Worm (Caenorhabditis elegans) whole organism, L3 larva: ENCODE results near the gene M110.3.

Source experiments
- R02D3.7 ChIP-seq: fragments of 150-350 bp; optimal IDR thresholded peaks from 2 replicates; lab custom pipeline; 2014; ENCODE audit warnings: missing biosample characterization, missing genetic modification characterization
- ZK546.5 ChIP-seq: sonication (generic microtip); optimal IDR thresholded peaks from 2 replicates; lab custom pipeline; 2017; ENCODE audit warnings: missing biosample characterization, missing genetic modification characterization
- aly-2 ChIP-seq: fragments of 150-350 bp; optimal IDR thresholded peaks from 2 replicates; lab custom pipeline; 2014; ENCODE audit warnings: missing biosample characterization, missing genetic modification characterization
- ama-1 ChIP-seq: fragments of 150-350 bp; optimal IDR thresholded peaks from 2 replicates; lab custom pipeline; 2018
- ceh-16 ChIP-seq: sonication (generic microtip); optimal IDR thresholded peaks from 2 replicates; lab custom pipeline; 2017; ENCODE audit warnings: missing biosample characterization, missing genetic modification characterization
- ceh-28 ChIP-seq: fragments of 150-350 bp; optimal IDR thresholded peaks from 2 replicates; lab custom pipeline; 2014; ENCODE audit warnings: missing biosample characterization, missing genetic modification reagents, missing genetic modification characterization
- ceh-82 ChIP-seq: fragments of 150-350 bp; optimal IDR thresholded peaks from 2 replicates; lab custom pipeline; 2014; ENCODE audit warnings: missing biosample characterization, missing genetic modification characterization
- ceh-9 ChIP-seq: sonication (generic microtip); optimal IDR thresholded peaks from 2 replicates; lab custom pipeline; 2018; ENCODE audit warnings: missing biosample characterization, missing genetic modification characterization
- daf-12 ChIP-seq: fragments of 150-350 bp; optimal IDR thresholded peaks from 2 replicates; lab custom pipeline; 2014; ENCODE audit warnings: missing biosample characterization, missing genetic modification reagents, missing genetic modification characterization
- egl-27 ChIP-seq: sonication (generic microtip); optimal IDR thresholded peaks from 4 replicates; lab custom pipeline; 2017; ENCODE audit warnings: missing biosample characterization, missing genetic modification reagents, missing genetic modification characterization
- egl-5 ChIP-seq: fragments of 150-350 bp; optimal IDR thresholded peaks from 2 replicates; lab custom pipeline; 2017; ENCODE audit warnings: missing biosample characterization, missing genetic modification reagents, missing genetic modification characterization, inconsistent platforms
- elt-1 ChIP-seq: fragments of 150-350 bp; optimal IDR thresholded peaks from 2 replicates; lab custom pipeline; 2014; ENCODE audit warnings: missing biosample characterization, missing genetic modification characterization
- elt-2 ChIP-seq: sonication (generic microtip); optimal IDR thresholded peaks from 2 replicates; lab custom pipeline; 2016; ENCODE audit warnings: missing genetic modification reagents, mild to moderate bottlenecking, missing genetic modification characterization, missing compliant biosample characterization
- elt-3 ChIP-seq, 3 experiments: fragments of 150-350 bp in 1 of 3; sonication (generic microtip) in 2 of 3; optimal IDR thresholded peaks; 2 replicates in 2 of 3; 4 replicates in 1 of 3; lab custom pipeline; 2014 to 2017; ENCODE audit warnings: missing biosample characterization in 3 of 3, missing genetic modification characterization in 3 of 3
- eor-1 ChIP-seq, 2 experiments: fragments of 150-350 bp; optimal IDR thresholded peaks; 2 replicates each; lab custom pipeline; 2014 to 2018; ENCODE audit warnings: missing biosample characterization in 2 of 2, missing genetic modification characterization in 2 of 2
- fkh-10 ChIP-seq: sonication (generic microtip); optimal IDR thresholded peaks from 2 replicates; lab custom pipeline; 2017; ENCODE audit warnings: missing biosample characterization, missing genetic modification reagents, missing genetic modification characterization
- fkh-2 ChIP-seq: fragments of 150-350 bp; optimal IDR thresholded peaks from 2 replicates; lab custom pipeline; 2014; ENCODE audit warnings: missing biosample characterization, missing genetic modification reagents, missing genetic modification characterization
- fos-1 ChIP-seq: fragments of 150-350 bp; optimal IDR thresholded peaks from 2 replicates; lab custom pipeline; 2014; ENCODE audit warnings: missing biosample characterization, missing genetic modification characterization
- hmg-11 ChIP-seq: sonication (generic microtip); optimal IDR thresholded peaks from 2 replicates; lab custom pipeline; 2016; ENCODE audit warnings: missing genetic modification characterization, missing compliant biosample characterization
- jun-1 ChIP-seq: fragments of 150-350 bp; optimal IDR thresholded peaks from 2 replicates; lab custom pipeline; 2014; ENCODE audit warnings: missing biosample characterization, missing genetic modification reagents, missing genetic modification characterization
- lin-15B ChIP-seq: fragments of 150-350 bp; optimal IDR thresholded peaks from 2 replicates; lab custom pipeline; 2014; ENCODE audit warnings: missing biosample characterization, missing genetic modification characterization
- lin-39 ChIP-seq: fragments of 150-350 bp; optimal IDR thresholded peaks from 2 replicates; lab custom pipeline; 2018; ENCODE audit warnings: missing biosample characterization, missing genetic modification reagents, missing genetic modification characterization
- lsy-12 ChIP-seq: sonication (generic microtip); optimal IDR thresholded peaks from 2 replicates; lab custom pipeline; 2016; ENCODE audit warnings: mild to moderate bottlenecking, missing genetic modification characterization, missing compliant biosample characterization
- mdl-1 ChIP-seq: fragments of 150-350 bp; optimal IDR thresholded peaks from 2 replicates; lab custom pipeline; 2014; ENCODE audit warnings: missing biosample characterization, missing genetic modification characterization
- mml-1 ChIP-seq: fragments of 150-350 bp; sonication (generic microtip); optimal IDR thresholded peaks from 3 replicates; lab custom pipeline; 2014; ENCODE audit warnings: missing biosample characterization, missing genetic modification characterization
- nfya-1 ChIP-seq: sonication (generic microtip); optimal IDR thresholded peaks from 2 replicates; lab custom pipeline; 2017; ENCODE audit warnings: missing genetic modification characterization, mild to moderate bottlenecking, missing compliant biosample characterization, antibody characterized with exemption, moderate library complexity; ENCODE audit not compliant: insufficient read depth
- nhr-11 ChIP-seq: fragments of 150-350 bp; optimal IDR thresholded peaks from 2 replicates; lab custom pipeline; 2014; ENCODE audit warnings: missing biosample characterization, missing genetic modification characterization
- nhr-12 ChIP-seq: fragments of 150-350 bp; optimal IDR thresholded peaks from 2 replicates; lab custom pipeline; 2014; ENCODE audit warnings: missing biosample characterization, missing genetic modification characterization
- nhr-23 ChIP-seq: fragments of 150-350 bp; optimal IDR thresholded peaks from 2 replicates; lab custom pipeline; 2014; ENCODE audit warnings: missing biosample characterization, missing genetic modification reagents, missing genetic modification characterization
- nhr-237 ChIP-seq: fragments of 150-350 bp; optimal IDR thresholded peaks from 2 replicates; lab custom pipeline; 2014; ENCODE audit warnings: missing biosample characterization, missing genetic modification characterization
- nhr-25 ChIP-seq: sonication (generic microtip); optimal IDR thresholded peaks from 2 replicates; lab custom pipeline; 2017; ENCODE audit warnings: missing biosample characterization, missing genetic modification characterization
- nhr-28 ChIP-seq: fragments of 150-350 bp; optimal IDR thresholded peaks from 2 replicates; lab custom pipeline; 2014; ENCODE audit warnings: missing biosample characterization, missing genetic modification characterization
- nhr-43 ChIP-seq: sonication (generic microtip); optimal IDR thresholded peaks from 2 replicates; lab custom pipeline; 2016; ENCODE audit warnings: mild to moderate bottlenecking, missing genetic modification characterization, missing compliant biosample characterization; ENCODE audit not compliant: poor library complexity, severe bottlenecking
- nhr-67 ChIP-seq: fragments of 150-350 bp; optimal IDR thresholded peaks from 2 replicates; lab custom pipeline; 2014; ENCODE audit warnings: missing biosample characterization, missing genetic modification characterization
- nhr-76 ChIP-seq: fragments of 150-350 bp; sonication (generic microtip); optimal IDR thresholded peaks from 5 replicates; lab custom pipeline; 2014; ENCODE audit warnings: missing biosample characterization, missing genetic modification characterization
- nhr-77 ChIP-seq: fragments of 150-350 bp; optimal IDR thresholded peaks from 2 replicates; lab custom pipeline; 2014; ENCODE audit warnings: missing biosample characterization, missing genetic modification characterization
- pha-4 ChIP-seq: fragments of 150-350 bp; optimal IDR thresholded peaks from 2 replicates; lab custom pipeline; 2014; ENCODE audit warnings: missing biosample characterization, missing genetic modification reagents, missing genetic modification characterization
- pqm-1 ChIP-seq: fragments of 150-350 bp; optimal IDR thresholded peaks from 2 replicates; lab custom pipeline; 2017; ENCODE audit warnings: missing biosample characterization, missing genetic modification characterization, inconsistent platforms
- sea-2 ChIP-seq: fragments of 150-350 bp; sonication (generic microtip); optimal IDR thresholded peaks from 4 replicates; lab custom pipeline; 2014; ENCODE audit warnings: missing biosample characterization, missing genetic modification reagents, missing genetic modification characterization
- skn-1 ChIP-seq: fragments of 150-350 bp; optimal IDR thresholded peaks from 2 replicates; lab custom pipeline; 2014; ENCODE audit warnings: missing biosample characterization, missing genetic modification characterization
- snpc-4 ChIP-seq: fragments of 150-350 bp; optimal IDR thresholded peaks from 2 replicates; lab custom pipeline; 2014; ENCODE audit warnings: missing biosample characterization, missing genetic modification characterization
- tbx-2 ChIP-seq: sonication (generic microtip); optimal IDR thresholded peaks from 2 replicates; lab custom pipeline; 2016; ENCODE audit warnings: mild to moderate bottlenecking, missing genetic modification characterization, missing compliant biosample characterization
- unc-39 ChIP-seq: sonication (generic microtip); optimal IDR thresholded peaks from 4 replicates; lab custom pipeline; 2017; ENCODE audit warnings: missing biosample characterization, missing genetic modification characterization
- unc-62 ChIP-seq: fragments of 150-350 bp; sonication (generic microtip); optimal IDR thresholded peaks from 4 replicates; lab custom pipeline; 2014; ENCODE audit warnings: missing biosample characterization, missing genetic modification reagents, missing genetic modification characterization
- zag-1 ChIP-seq: fragments of 150-350 bp; optimal IDR thresholded peaks from 2 replicates; lab custom pipeline; 2014; ENCODE audit warnings: missing biosample characterization, missing genetic modification characterization
- ztf-11 ChIP-seq: fragments of 150-350 bp; optimal IDR thresholded peaks from 2 replicates; lab custom pipeline; 2014; ENCODE audit warnings: missing biosample characterization, missing genetic modification characterization
- ztf-4 ChIP-seq: fragments of 150-350 bp; optimal IDR thresholded peaks from 2 replicates; lab custom pipeline; 2014; ENCODE audit warnings: missing biosample characterization, missing genetic modification characterization

Gene M110.3

DNA sequence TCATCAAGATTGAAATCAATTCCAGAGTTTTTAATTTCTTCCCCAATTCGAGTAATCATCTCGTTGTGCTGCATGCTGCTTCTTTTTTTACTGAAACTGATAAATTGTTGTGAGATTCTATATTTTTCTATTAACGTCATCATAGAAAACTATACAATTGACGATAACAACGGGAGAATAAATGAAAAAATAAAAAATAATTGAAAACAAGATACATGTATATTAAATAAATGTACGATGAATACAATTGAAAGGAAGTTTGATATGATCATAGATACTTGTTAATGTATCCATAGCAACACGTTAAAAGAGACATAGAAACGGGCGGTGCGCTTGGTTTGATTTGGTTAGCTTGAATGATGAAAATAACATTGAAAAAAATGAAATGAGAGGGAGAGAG, 26.0 kb downstream of the M110.3 start, which contains the start of gene T05C12.8:
TSS of gene T05C12.8 (minus strand) at position 101 of the 400 bp plus-strand sequence.
- TF ChIP-seq nhr-23 (tag; lab: Kevin White, UChicago) (no peak), ceh-16 (tag; lab: Kevin White, UChicago) (no peak), ZK546.5 (tag; lab: Kevin White, UChicago) (no peak), ceh-82 (no peak), lin-15B (tag; lab: Kevin White, UChicago) (no peak), aly-2 (no peak), elt-3 (tag; optimal IDR thresholded peaks at IDR 0.05; lab: Kevin White, UChicago) (no peak), nhr-67 (tag; lab: Kevin White, UChicago) (no peak), egl-27 (tag; lab: Kevin White, UChicago) (no peak), ceh-28 (tag; lab: Kevin White, UChicago) (no peak), nhr-237 (no peak), egl-5 (tag; lab: Kevin White, UChicago) (no peak), daf-12 (no peak), ztf-4 (tag; lab: Kevin White, UChicago) (no peak), zag-1 (tag; lab: Kevin White, UChicago) (no peak), elt-2 (tag; lab: Kevin White, UChicago) (no peak), pha-4 (tag; lab: Kevin White, UChicago) (no peak)
- TF ChIP-seq, all 47 proteins: peak for 0

DNA sequence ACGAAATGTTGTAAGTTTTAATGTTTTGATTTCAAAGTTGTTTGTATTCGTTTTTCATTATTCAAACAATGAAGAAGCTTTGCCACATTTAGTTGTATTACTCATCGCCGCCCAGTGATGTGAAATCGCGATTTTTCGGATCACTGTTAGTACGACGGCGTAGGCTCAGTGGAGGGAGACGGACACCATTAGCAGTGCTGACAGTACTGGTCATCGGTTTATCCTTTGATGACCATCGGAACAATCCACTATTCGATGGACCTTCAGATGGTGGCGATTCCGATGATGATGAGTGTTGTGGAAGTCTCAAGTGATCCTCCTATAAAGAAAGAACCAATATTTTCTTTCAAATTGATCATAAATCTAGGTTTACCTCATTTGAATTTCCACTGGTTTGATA, 28.9 kb downstream of the M110.3 start:
- TF ChIP-seq lin-39 (no peak), nhr-25 (peak; percentile 24)

- TF ChIP-seq nhr-43 (tag; lab: Kevin White, UChicago) (peak; percentile 98), ceh-16 (tag; lab: Kevin White, UChicago) (peak; percentile 48), hmg-11 (tag; lab: Kevin White, UChicago) (peak; percentile 96), egl-5 (tag; lab: Kevin White, UChicago) (peak; percentile 98), nhr-77 (tag; lab: Kevin White, UChicago) (peak; percentile 93), elt-1 (tag; lab: Kevin White, UChicago) (peak; percentile 86), pqm-1 (peak; percentile 92), nfya-1 (tag; lab: Kevin White, UChicago) (peak; percentile 99), lin-15B (tag; lab: Kevin White, UChicago) (peak; percentile 99), eor-1 (tag; optimal IDR thresholded peaks at IDR 0.05; lab: Kevin White, UChicago) (no peak), lin-39 (peak; percentile 96), ztf-11 (tag; lab: Kevin White, UChicago) (no peak), nhr-23 (tag; lab: Kevin White, UChicago) (peak; percentile 99), unc-39 (tag; lab: Kevin White, UChicago) (no peak), elt-2 (tag; lab: Kevin White, UChicago) (peak; percentile 80), sea-2 (GFP tag; lab: Kevin White, UChicago) (no peak), nhr-76 (tag; lab: Kevin White, UChicago) (peak; percentile 35), unc-62 (peak; percentile 86), fkh-10 (GFP tag; lab: Kevin White, UChicago) (peak; percentile 91), jun-1 (tag; lab: Kevin White, UChicago) (peak; percentile 95), elt-3 (tag; optimal IDR thresholded peaks at IDR 0.05; lab: Kevin White, UChicago) (peak in 2 of 3 experiments; percentile 20 to 79), nhr-25 (peak; percentile 94), pha-4 (tag; lab: Kevin White, UChicago) (peak; percentile 99), mdl-1 (tag; lab: Kevin White, UChicago) (peak; percentile 62), tbx-2 (peak; percentile 91), nhr-67 (tag; lab: Kevin White, UChicago) (no peak), skn-1 (tag; lab: Kevin White, UChicago) (peak; percentile 96), ceh-82 (peak; percentile 96), egl-27 (tag; lab: Kevin White, UChicago) (peak; percentile 29), ama-1 (peak; percentile 77), ZK546.5 (tag; lab: Kevin White, UChicago) (peak; percentile 52), fos-1 (tag; lab: Kevin White, UChicago) (peak; percentile 20), zag-1 (tag; lab: Kevin White, UChicago) (peak; percentile 81), snpc-4 (tag; lab: Kevin White, UChicago) (peak; percentile 86), ceh-9 (tag; lab: Kevin White, UChicago) (no peak), nhr-28 (peak; percentile 62), daf-12 (peak; percentile 30), fkh-2 (no peak), ztf-4 (tag; lab: Kevin White, UChicago) (no peak), lsy-12 (tag; lab: Kevin White, UChicago) (peak; percentile 96), nhr-237 (no peak), R02D3.7 (tag; lab: Kevin White, UChicago) (peak; percentile 95), nhr-11 (tag; lab: Kevin White, UChicago) (peak; percentile 92), mml-1 (no peak), ceh-28 (tag; lab: Kevin White, UChicago) (peak; percentile 94), aly-2 (peak; percentile 91), nhr-12 (tag; lab: Kevin White, UChicago) (no peak)
Measured at ce11 chrII:8185016-8185493, 31.4 kb downstream of the M110.3 start, which contains the start of the genes mig-5 and cct-1. TSS of gene mig-5 (minus strand) at chrII:8185023. TSS of gene cct-1 (plus strand) at chrII:8185443.
